Worm (Caenorhabditis elegans): ENCODE results near the gene drl-1.

The drl-1 gene

ce11 chrIV:294737-295136 is 30.1 kb upstream of the drl-1 start:
- TF ChIP-seq tbx-8 (GFP tag; optimal IDR thresholded peaks at IDR 0.05): no peak
- no peak for TF ChIP-seq elt-3 (tag; optimal IDR thresholded peaks at IDR 0.05)

- TF ChIP-seq ceh-83 (GFP tag; optimal IDR thresholded peaks at IDR 0.05) (no peak), ztf-11 (tag; optimal IDR thresholded peaks at IDR 0.05) (no peak)
Measured at ce11 chrIV:295734-296201, 29.1 kb upstream of the drl-1 start.

ce11 chrIV:296849-297248 is 28.0 kb upstream of the drl-1 start:
- TF ChIP-seq nhr-12 (tag; optimal IDR thresholded peaks at IDR 0.05) (no peak), elt-1 (tag; optimal IDR thresholded peaks at IDR 0.05; ENCODE audit: borderline replicate concordance, insufficient read depth) (no peak), elt-3 (tag; optimal IDR thresholded peaks at IDR 0.05) (no peak), ceh-39 (tag; optimal IDR thresholded peaks at IDR 0.05) (no peak), nhr-28 (tag; optimal IDR thresholded peaks at IDR 0.05) (no peak), sem-2 (GFP tag; optimal IDR thresholded peaks at IDR 0.05) (no peak), hlh-1 (tag; optimal IDR thresholded peaks at IDR 0.05) (no peak), nhr-76 (tag; optimal IDR thresholded peaks at IDR 0.05) (no peak), ces-1 (GFP tag; optimal IDR thresholded peaks at IDR 0.05) (no peak), flh-1 (GFP tag; optimal IDR thresholded peaks at IDR 0.05) (no peak), ztf-11 (tag; optimal IDR thresholded peaks at IDR 0.05) (no peak), unc-62 (GFP tag; optimal IDR thresholded peaks at IDR 0.05) (no peak), blmp-1 (tag; optimal IDR thresholded peaks at IDR 0.05) (no peak), drap-1 (GFP tag; optimal IDR thresholded peaks at IDR 0.05) (no peak), mls-2 (tag; optimal IDR thresholded peaks at IDR 0.05) (no peak)

- no peak for TF ChIP-seq unc-62 (GFP tag; optimal IDR thresholded peaks at IDR 0.05)
- no peak for TF ChIP-seq cnd-1 (tag; optimal IDR thresholded peaks at IDR 0.05)
- TF ChIP-seq nhr-12 (tag; optimal IDR thresholded peaks at IDR 0.05): no peak
Measured at ce11 chrIV:298204-298603, 26.7 kb upstream of the drl-1 start, which contains the start of gene pnp-1. TSS of gene pnp-1 (minus strand) at chrIV:298304.

- TF ChIP-seq mep-1 (tag; optimal IDR thresholded peaks at IDR 0.05) (no peak), bed-3 (GFP tag; optimal IDR thresholded peaks at IDR 0.05) (no peak), nhr-237 (tag; optimal IDR thresholded peaks at IDR 0.05) (no peak), pha-4 (tag; optimal IDR thresholded peaks at IDR 0.05) (no peak), ces-1 (GFP tag; optimal IDR thresholded peaks at IDR 0.05) (no peak), mls-2 (tag; optimal IDR thresholded peaks at IDR 0.05) (no peak), ceh-83 (GFP tag; optimal IDR thresholded peaks at IDR 0.05) (no peak), zip-8 (tag; optimal IDR thresholded peaks at IDR 0.05) (no peak), ham-2 (GFP tag; optimal IDR thresholded peaks at IDR 0.05) (no peak), nhr-12 (tag; optimal IDR thresholded peaks at IDR 0.05) (no peak)
Measured at ce11 chrIV:299190-299589, 25.7 kb upstream of the drl-1 start.

- TF ChIP-seq ceh-39 (tag; optimal IDR thresholded peaks at IDR 0.05): no peak
- no peak for TF ChIP-seq bed-3 (GFP tag; optimal IDR thresholded peaks at IDR 0.05)
- TF ChIP-seq sptf-1 (tag; optimal IDR thresholded peaks at IDR 0.05): no peak
- TF ChIP-seq snpc-4 (tag; optimal IDR thresholded peaks at IDR 0.05): no peak
- TF ChIP-seq nhr-2 (tag; optimal IDR thresholded peaks at IDR 0.05): no peak
- TF ChIP-seq nhr-237 (tag; optimal IDR thresholded peaks at IDR 0.05): no peak
- TF ChIP-seq mep-1 (tag; optimal IDR thresholded peaks at IDR 0.05): no peak
- TF ChIP-seq unc-39 (tag; optimal IDR thresholded peaks at IDR 0.05): no peak
Measured at ce11 chrIV:300307-300706, 24.6 kb upstream of the drl-1 start.

ce11 chrIV:302743-303142 is 22.1 kb upstream of the drl-1 start:
- TF ChIP-seq elt-3 (tag; optimal IDR thresholded peaks at IDR 0.05): peak; percentile 3
- no peak for TF ChIP-seq lin-32 (GFP tag; optimal IDR thresholded peaks at IDR 0.05)

Data from whole organism, mixed stage, embryonic.